Fruit fly (Drosophila melanogaster): ENCODE results near the gene atk.

Gene atk

DNA sequence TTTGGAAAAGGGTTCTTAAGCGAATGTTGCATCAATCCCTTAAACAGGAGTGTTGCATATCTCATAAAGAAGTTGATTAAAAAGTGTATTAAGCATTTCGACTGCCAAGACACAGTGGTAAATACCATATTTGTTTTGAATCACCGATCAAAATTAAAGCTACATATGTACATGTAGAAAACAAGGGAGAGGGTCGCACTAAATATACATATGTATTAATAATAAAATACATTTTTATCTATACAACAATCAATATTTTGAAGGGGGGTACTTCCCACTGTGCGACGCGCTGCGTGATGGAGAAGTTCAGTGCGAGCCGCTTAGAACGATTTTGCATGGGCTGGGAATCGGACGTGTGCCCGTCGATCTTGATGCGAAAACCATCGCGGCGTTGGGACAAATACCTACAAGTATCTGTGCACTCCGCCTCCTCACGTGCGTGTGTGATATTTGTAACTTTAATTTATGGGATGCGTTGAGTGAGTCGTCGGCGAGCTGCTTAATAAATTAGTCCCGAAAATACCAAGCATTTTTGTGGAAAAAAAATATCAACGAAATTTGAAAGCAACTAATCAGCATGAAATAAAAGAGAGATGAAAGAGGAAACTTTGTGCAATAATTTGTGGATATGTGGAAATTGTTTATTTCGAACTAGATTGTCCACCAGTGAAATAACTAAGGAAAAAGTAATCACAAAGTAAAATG, 19.7 kb downstream of the atk start (continued):
- TF ChIP-seq tll (GFP tag; optimal IDR thresholded peaks at IDR 0.05) (no peak), usp (GFP tag; optimal IDR thresholded peaks at IDR 0.05) (no peak), CG18011 (GFP tag; optimal IDR thresholded peaks at IDR 0.05) (peak; percentile 60), CG6854 (GFP tag; optimal IDR thresholded peaks at IDR 0.05) (peak; percentile 62), pum (GFP tag; optimal IDR thresholded peaks at IDR 0.05) (no peak), tx (GFP tag; optimal IDR thresholded peaks at IDR 0.05) (peak; percentile 10), CG1602 (GFP tag; optimal IDR thresholded peaks at IDR 0.05) (peak; percentile 78), Nf-YA (GFP tag; IDR thresholded peaks at IDR 0.05) (peak; percentile 89), Myb (GFP tag; optimal IDR thresholded peaks at IDR 0.05) (no peak), tap (tag; optimal IDR thresholded peaks at IDR 0.05) (peak; percentile 84), pnt (GFP tag; optimal IDR thresholded peaks at IDR 0.05) (no peak), BtbVII (GFP tag; optimal IDR thresholded peaks at IDR 0.05) (peak; percentile 84), Nf-YC (tag; optimal IDR thresholded peaks at IDR 0.05) (peak; percentile 47), CG11560 (tag; IDR thresholded peaks at IDR 0.05) (0 out of 3 replicates have a peak, but pooled peaks have one; percentile 48), bowl (GFP tag; IDR thresholded peaks at IDR 0.05) (peak; percentile 84), dysf (GFP tag; IDR thresholded peaks at IDR 0.05) (peak; percentile 93), Hmx (GFP tag; optimal IDR thresholded peaks at IDR 0.05) (no peak), Dll (GFP tag; IDR thresholded peaks at IDR 0.05; ENCODE audit: partially characterized antibody) (no peak), Kr (GFP tag; optimal IDR thresholded peaks at IDR 0.05) (no peak), CG1233 (GFP tag; optimal IDR thresholded peaks at IDR 0.05) (peak; percentile 86), CG7745 (tag; optimal IDR thresholded peaks at IDR 0.05) (no peak), CG10366 (GFP tag; IDR thresholded peaks at IDR 0.05) (peak; percentile 90), sr (GFP tag; IDR thresholded peaks at IDR 0.05) (peak; percentile 52; the same call in 1 of the 3 replicates), dimm (GFP tag; IDR thresholded peaks at IDR 0.05) (peak; percentile 66; the same call in 1 of the 2 replicates), ttk (GFP tag; IDR thresholded peaks at IDR 0.05) (peak; percentile 87), CG14667 (GFP tag; IDR thresholded peaks at IDR 0.05) (peak; percentile 82), nom (GFP tag; optimal IDR thresholded peaks at IDR 0.05) (peak; percentile 33), CG18764 (GFP tag; optimal IDR thresholded peaks at IDR 0.05) (peak; percentile 69), CG14965 (GFP tag; optimal IDR thresholded peaks at IDR 0.05; ENCODE audit: borderline replicate concordance) (no peak), unpg (GFP tag; optimal IDR thresholded peaks at IDR 0.05) (peak; percentile 93), CG10565 (GFP tag; optimal IDR thresholded peaks at IDR 0.05) (peak; percentile 23), pita (GFP tag; optimal IDR thresholded peaks at IDR 0.05) (no peak), CG13775 (GFP tag; optimal IDR thresholded peaks at IDR 0.05) (peak; percentile 79), PHDP (tag; optimal IDR thresholded peaks at IDR 0.05) (peak; percentile 84), CG31365 (tag; optimal IDR thresholded peaks at IDR 0.05) (peak; percentile 53), Taf1 (GFP tag; IDR thresholded peaks at IDR 0.05) (peak; percentile 82), CG3995 (GFP tag; optimal IDR thresholded peaks at IDR 0.05) (no peak), CG15011 (GFP tag; optimal IDR thresholded peaks at IDR 0.05) (peak; percentile 72), crp (GFP tag; optimal IDR thresholded peaks at IDR 0.05) (peak in 1 of 2 experiments; percentile 27)

DNA sequence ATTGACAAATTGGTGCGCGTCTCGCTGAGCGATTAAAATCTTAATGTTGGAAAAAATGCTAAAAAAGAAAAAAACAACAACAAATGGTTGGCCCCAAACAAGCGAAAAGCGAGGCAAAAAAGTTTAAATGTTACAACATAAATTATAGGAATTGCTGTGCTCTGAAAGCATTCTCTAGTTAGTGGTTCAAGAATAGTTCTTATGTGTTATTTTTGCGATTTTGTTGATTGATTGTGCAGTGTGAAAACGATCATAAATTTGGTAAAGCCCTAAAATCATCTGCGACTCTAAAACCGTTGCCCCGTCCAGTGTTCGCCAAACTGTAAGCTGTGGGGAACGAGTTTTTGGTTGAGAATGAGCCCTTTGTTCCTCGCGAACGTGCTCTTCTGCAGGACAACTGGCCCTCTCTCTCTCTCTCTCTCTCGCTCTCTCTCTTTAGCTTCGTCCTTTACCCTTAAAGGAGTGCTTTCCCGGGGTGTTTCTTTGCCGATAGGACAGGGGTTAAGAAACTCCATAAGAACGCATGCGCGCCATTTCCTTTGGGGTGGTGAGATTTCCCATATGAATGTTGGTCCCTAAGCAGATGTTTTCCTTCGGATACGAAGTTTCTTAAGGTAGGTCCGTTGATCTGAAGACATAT, 21.9 kb downstream of the atk start:
- no peak for TF ChIP-seq MBD-R2 (GFP tag; IDR thresholded peaks at IDR 0.05)
- no peak for TF ChIP-seq Dip3 (GFP tag; optimal IDR thresholded peaks at IDR 0.05)
- peak; percentile 12 for TF ChIP-seq sd (tag; optimal IDR thresholded peaks at IDR 0.05)
- TF ChIP-seq CG10147 (GFP tag; optimal IDR thresholded peaks at IDR 0.05) = no peak
- TF ChIP-seq pzg (GFP tag; optimal IDR thresholded peaks at IDR 0.05) = no peak
- no peak for TF ChIP-seq Xrp1 (GFP tag; IDR thresholded peaks at IDR 0.05)
- TF ChIP-seq p53 (GFP tag; optimal IDR thresholded peaks at IDR 0.05) = no peak
- no peak; the same call in 2 of the 3 replicates for TF ChIP-seq CG2199 (GFP tag; IDR thresholded peaks at IDR 0.05)
- no peak for TF ChIP-seq az2 (GFP tag; optimal IDR thresholded peaks at IDR 0.05)
- peak; percentile 17; the same call in 1 of the 3 replicates for TF ChIP-seq CG34422 (GFP tag; IDR thresholded peaks at IDR 0.05)
- TF ChIP-seq CG6791 (GFP tag; IDR thresholded peaks at IDR 0.05; ENCODE audit: partially characterized antibody) = peak; percentile 24; the same call in 1 of the 3 replicates
- peak; percentile 52; the same call in 1 of the 2 replicates for TF ChIP-seq nerfin-2 (GFP tag; IDR thresholded peaks at IDR 0.05; ENCODE audit: partially characterized antibody)
